Fruit fly (Drosophila melanogaster) whole organism, embryonic: ENCODE measurements around the gene AstA-R1.
A peak's percentile ranks its signal among the peaks of the same experiment; 100 is the strongest.

Experiments used
- ATbp ChIP-seq: fragments of 200-800 bp; sonication (Bioruptor generic); optimal IDR thresholded peaks from 2 replicates; lab custom pipeline; 2017; ENCODE audit warnings: missing biosample characterization, mild to moderate bottlenecking, missing genetic modification characterization, missing genetic modification reagents
- Abd-B ChIP-seq: fragments of 200-800 bp; sonication (Bioruptor generic); optimal IDR thresholded peaks from 2 replicates; lab custom pipeline; 2018; ENCODE audit warnings: missing biosample characterization, mild to moderate bottlenecking, missing genetic modification characterization, moderate library complexity
- Awh ChIP-seq: fragments of 200-800 bp; sonication (Bioruptor generic); IDR thresholded peaks from 2 replicates; pipeline ENCODE4, ENCODE4 v1.3.6; 2022; ENCODE audit warnings: missing biosample characterization, missing genetic modification characterization
- CG11723 ChIP-seq: fragments of 200-800 bp; sonication (Bioruptor generic); optimal IDR thresholded peaks from 2 replicates; lab custom pipeline; 2017; ENCODE audit warnings: missing biosample characterization, mild to moderate bottlenecking, missing genetic modification characterization
- CG12104 ChIP-seq: fragments of 200-800 bp; sonication (Bioruptor generic); optimal IDR thresholded peaks from 3 replicates; lab custom pipeline; 2016; ENCODE audit warnings: missing biosample characterization, missing genetic modification characterization
- CG12236 ChIP-seq: fragments of 200-800 bp; sonication (Bioruptor generic); optimal IDR thresholded peaks from 2 replicates; lab custom pipeline; 2016; ENCODE audit warnings: missing biosample characterization, missing genetic modification characterization
- CG12744 ChIP-seq: fragments of 200-800 bp; sonication (Bioruptor generic); optimal IDR thresholded peaks from 2 replicates; lab custom pipeline; 2016; ENCODE audit warnings: missing biosample characterization, missing genetic modification characterization
- CG13424 ChIP-seq: fragments of 200-800 bp; sonication (Bioruptor generic); optimal IDR thresholded peaks from 2 replicates; lab custom pipeline; 2019; ENCODE audit warnings: missing biosample characterization, mild to moderate bottlenecking, missing genetic modification characterization, moderate library complexity
- CG14710 ChIP-seq: fragments of 200-800 bp; sonication (Bioruptor generic); optimal IDR thresholded peaks from 3 replicates; lab custom pipeline; 2019; ENCODE audit warnings: missing biosample characterization, mild to moderate bottlenecking, missing genetic modification characterization, moderate library complexity
- CG15073 ChIP-seq: fragments of 200-800 bp; sonication (Bioruptor generic); optimal IDR thresholded peaks from 2 replicates; lab custom pipeline; 2016; ENCODE audit warnings: missing biosample characterization, missing genetic modification characterization
- CG2202 ChIP-seq: fragments of 200-800 bp; sonication (Bioruptor generic); optimal IDR thresholded peaks from 2 replicates; lab custom pipeline; 2018; ENCODE audit warnings: missing biosample characterization, mild to moderate bottlenecking, missing genetic modification characterization
- CG31365 ChIP-seq: fragments of 200-800 bp; sonication (Bioruptor generic); optimal IDR thresholded peaks from 2 replicates; lab custom pipeline; 2018; ENCODE audit warnings: missing biosample characterization, mild to moderate bottlenecking, missing genetic modification characterization
- CG32772 ChIP-seq: fragments of 200-800 bp; sonication (Bioruptor generic); IDR thresholded peaks from 2 replicates; pipeline ENCODE4 v1.3.6; 2022; ENCODE audit warnings: missing biosample characterization, missing genetic modification characterization
- CG3281 ChIP-seq: fragments of 200-800 bp; sonication (Bioruptor generic); optimal IDR thresholded peaks from 3 replicates; lab custom pipeline; 2017; ENCODE audit warnings: missing biosample characterization, mild to moderate bottlenecking, missing genetic modification characterization
- CG4854 ChIP-seq: fragments of 200-800 bp; sonication (Bioruptor generic); optimal IDR thresholded peaks from 2 replicates; lab custom pipeline; 2016; ENCODE audit warnings: missing biosample characterization, missing genetic modification characterization, inconsistent platforms
- CG9609 ChIP-seq: fragments of 200-800 bp; sonication (Bioruptor generic); optimal IDR thresholded peaks from 3 replicates; lab custom pipeline; 2016; ENCODE audit warnings: missing biosample characterization, missing genetic modification characterization
- CG9876 ChIP-seq: fragments of 200-800 bp; sonication (Bioruptor generic); optimal IDR thresholded peaks from 2 replicates; lab custom pipeline; 2016; ENCODE audit warnings: missing biosample characterization, missing genetic modification characterization
- CG9932 ChIP-seq: fragments of 200-800 bp; sonication (Bioruptor generic); IDR thresholded peaks from 2 replicates; pipeline ENCODE4 v1.3.6; 2022; ENCODE audit warnings: missing biosample characterization, missing genetic modification characterization
- CoRest ChIP-seq: fragments of 200-800 bp; sonication (Bioruptor generic); optimal IDR thresholded peaks from 3 replicates; lab custom pipeline; 2018; ENCODE audit warnings: missing biosample characterization, mild to moderate bottlenecking, missing genetic modification characterization, moderate library complexity
- Dad ChIP-seq: fragments of 200-800 bp; sonication (Bioruptor generic); optimal IDR thresholded peaks from 3 replicates; lab custom pipeline; 2016; ENCODE audit warnings: missing biosample characterization, missing genetic modification characterization
- E2f2 ChIP-seq: fragments of 200-800 bp; sonication (Bioruptor generic); IDR thresholded peaks from 2 replicates; pipeline ENCODE4 v1.3.6; 2022; ENCODE audit warnings: missing biosample characterization, missing genetic modification characterization
- Elba2 ChIP-seq: fragments of 200-800 bp; sonication (Bioruptor generic); optimal IDR thresholded peaks from 3 replicates; lab custom pipeline; 2016; ENCODE audit warnings: missing biosample characterization, missing genetic modification characterization
- HLH54F ChIP-seq: fragments of 200-800 bp; sonication (Bioruptor generic); optimal IDR thresholded peaks from 3 replicates; lab custom pipeline; 2016; ENCODE audit warnings: missing biosample characterization, missing genetic modification characterization
- Myb ChIP-seq: fragments of 200-800 bp; sonication (Bioruptor generic); optimal IDR thresholded peaks from 2 replicates; lab custom pipeline; 2016; ENCODE audit warnings: missing biosample characterization, missing genetic modification characterization
- Nf-YB ChIP-seq: fragments of 200-800 bp; sonication (Bioruptor generic); optimal IDR thresholded peaks from 3 replicates; lab custom pipeline; 2019; ENCODE audit warnings: missing biosample characterization, mild to moderate bottlenecking, missing genetic modification characterization, moderate library complexity
- Oaz ChIP-seq: fragments of 200-800 bp; sonication (Bioruptor generic); IDR thresholded peaks from 2 replicates; pipeline ENCODE4 v1.3.6; 2022; ENCODE audit warnings: missing biosample characterization, missing genetic modification characterization
- Optix ChIP-seq: fragments of 200-800 bp; sonication (Bioruptor generic); IDR thresholded peaks from 3 replicates; pipeline ENCODE4 v1.3.6; 2022; ENCODE audit warnings: missing biosample characterization, missing genetic modification characterization
- Scr ChIP-seq: fragments of 200-800 bp; sonication (Bioruptor generic); IDR thresholded peaks from 2 replicates; pipeline ENCODE4 v1.3.6; 2022; ENCODE audit warnings: missing biosample characterization, missing genetic modification characterization; ENCODE audit not compliant: partially characterized antibody
- Trl ChIP-seq, 3 experiments: fragments of >200 bp in 2 of 3; fragments of 200-800 bp in 1 of 3; sonication (Bioruptor generic) in 1 of 3; optimal IDR thresholded peaks; 2 replicates in 1 of 3; 3 replicates in 2 of 3; lab custom pipeline; 2016 to 2017; ENCODE audit warnings: missing biosample characterization in 1 of 3, missing genetic modification characterization in 1 of 3
- bab2 ChIP-seq: fragments of 200-800 bp; sonication (Bioruptor generic); optimal IDR thresholded peaks from 2 replicates; lab custom pipeline; 2016; ENCODE audit warnings: missing biosample characterization, missing genetic modification characterization
- corto ChIP-seq: fragments of 200-800 bp; sonication (Bioruptor generic); optimal IDR thresholded peaks from 2 replicates; lab custom pipeline; 2016; ENCODE audit warnings: missing biosample characterization, mild to moderate bottlenecking, missing genetic modification characterization, moderate library complexity
- dm ChIP-seq: fragments of 200-800 bp; sonication (Bioruptor generic); optimal IDR thresholded peaks from 3 replicates; lab custom pipeline; 2016; ENCODE audit warnings: missing biosample characterization, missing genetic modification characterization
- dmrt11E ChIP-seq: fragments of 200-800 bp; sonication (Bioruptor generic); optimal IDR thresholded peaks from 3 replicates; lab custom pipeline; 2018; ENCODE audit warnings: missing biosample characterization, mild to moderate bottlenecking, missing genetic modification characterization, moderate library complexity
- fd3F ChIP-seq: fragments of 200-800 bp; sonication (Bioruptor generic); optimal IDR thresholded peaks from 2 replicates; lab custom pipeline; 2018; ENCODE audit warnings: missing biosample characterization, mild to moderate bottlenecking, missing genetic modification characterization, moderate library complexity
- ham ChIP-seq: fragments of 200-800 bp; sonication (Bioruptor generic); IDR thresholded peaks from 2 replicates; pipeline ENCODE4 v1.3.6; 2022; ENCODE audit warnings: missing biosample characterization, missing genetic modification characterization
- her ChIP-seq: fragments of 200-800 bp; sonication (Bioruptor generic); optimal IDR thresholded peaks from 2 replicates; lab custom pipeline; 2016; ENCODE audit warnings: missing biosample characterization, missing genetic modification characterization
- hkb ChIP-seq, 2 experiments: fragments of 200-800 bp in 1 of 2; fragments of >200 bp in 1 of 2; sonication (Bioruptor generic) in 1 of 2; IDR thresholded peaks in 1 of 2; optimal IDR thresholded peaks in 1 of 2; 2 replicates each; pipeline versions ENCODE4 v1.3.6 to Lab custom; 2017 to 2022; ENCODE audit warnings: missing biosample characterization in 1 of 2, missing genetic modification characterization in 1 of 2
- lilli ChIP-seq: fragments of 200-800 bp; sonication (Bioruptor generic); optimal IDR thresholded peaks from 3 replicates; lab custom pipeline; 2016; ENCODE audit warnings: missing biosample characterization, missing genetic modification characterization
- mam ChIP-seq: fragments of 200-800 bp; sonication (Bioruptor generic); optimal IDR thresholded peaks from 3 replicates; lab custom pipeline; 2016; ENCODE audit warnings: missing biosample characterization, missing genetic modification characterization
- mirr ChIP-seq: fragments of 200-800 bp; sonication (Bioruptor generic); optimal IDR thresholded peaks from 3 replicates; lab custom pipeline; 2018; ENCODE audit warnings: missing biosample characterization, mild to moderate bottlenecking, missing genetic modification characterization
- nerfin-1 ChIP-seq: fragments of 200-800 bp; sonication (Bioruptor generic); optimal IDR thresholded peaks from 3 replicates; lab custom pipeline; 2019; ENCODE audit warnings: missing biosample characterization, mild to moderate bottlenecking, missing genetic modification characterization, moderate library complexity
- nmo ChIP-seq: fragments of 200-800 bp; sonication (Bioruptor generic); optimal IDR thresholded peaks from 2 replicates; lab custom pipeline; 2018; ENCODE audit warnings: missing biosample characterization, mild to moderate bottlenecking, missing genetic modification characterization, moderate library complexity
- org-1 ChIP-seq: fragments of 200-800 bp; sonication (Bioruptor generic); optimal IDR thresholded peaks from 2 replicates; lab custom pipeline; 2017; ENCODE audit warnings: missing biosample characterization, missing genetic modification characterization
- peb ChIP-seq: fragments of 200-800 bp; sonication (Bioruptor generic); IDR thresholded peaks from 2 replicates; pipeline ENCODE4 v1.3.6; 2022; ENCODE audit warnings: missing biosample characterization, missing genetic modification characterization
- pfk ChIP-seq: fragments of 200-800 bp; sonication (Bioruptor generic); optimal IDR thresholded peaks from 2 replicates; lab custom pipeline; 2018; ENCODE audit warnings: missing biosample characterization, mild to moderate bottlenecking, missing genetic modification characterization, moderate library complexity
- rib ChIP-seq: fragments of 200-800 bp; sonication (Bioruptor generic); IDR thresholded peaks from 2 replicates; pipeline ENCODE4 v1.3.6; 2022; ENCODE audit warnings: missing biosample characterization, missing genetic modification characterization
- sens ChIP-seq: fragments of 200-800 bp; sonication (Bioruptor generic); peaks from one replicate; lab custom pipeline; 2016; ENCODE audit warnings: missing biosample characterization, missing genetic modification characterization
- tup ChIP-seq: fragments of 200-800 bp; sonication (Bioruptor generic); optimal IDR thresholded peaks from 2 replicates; lab custom pipeline; 2016; ENCODE audit warnings: missing biosample characterization, mild to moderate bottlenecking, missing genetic modification characterization, moderate library complexity
- twi ChIP-seq: fragments of 200-800 bp; optimal IDR thresholded peaks from 2 replicates; lab custom pipeline; 2019; ENCODE audit warnings: missing biosample characterization, mild to moderate bottlenecking, missing genetic modification characterization, moderate library complexity
- vvl ChIP-seq: fragments of 200-800 bp; sonication (Bioruptor generic); IDR thresholded peaks from 2 replicates; pipeline ENCODE4 v1.3.6; 2022; ENCODE audit warnings: missing biosample characterization, missing genetic modification characterization

Gene AstA-R1

dm6 chrX:3671469-3672094, 97.2 kb downstream of the AstA-R1 start, which contains the start of the genes Parg and Mnt (continued):
- TF ChIP-seq Awh, result no peak
- no peak for TF ChIP-seq Trl (optimal IDR thresholded peaks at IDR 0.05; lab: Kevin White, UChicago)
- no peak for TF ChIP-seq Trl (GFP tag; optimal IDR thresholded peaks at IDR 0.05; lab: Kevin White, UChicago)
- TF ChIP-seq Optix, result no peak
- TF ChIP-seq mam (GFP tag; lab: Kevin White, UChicago), result peak; percentile 9
- no peak for TF ChIP-seq CG13424 (tag; lab: Kevin White, UChicago)
- no peak for TF ChIP-seq dmrt11E (tag; lab: Kevin White, UChicago)
- no peak for TF ChIP-seq CG11723 (GFP tag; lab: Kevin White, UChicago)
- no peak for TF ChIP-seq CG12744 (GFP tag; lab: Kevin White, UChicago)
- TF ChIP-seq rib (GFP tag; lab: Robert Waterston, UW), result no peak
- no peak for TF ChIP-seq CG9876
- no peak for TF ChIP-seq tup (GFP tag; lab: Kevin White, UChicago)
- TF ChIP-seq peb (GFP tag; lab: Robert Waterston, UW), result no peak
- no peak for TF ChIP-seq HLH54F (GFP tag; lab: Kevin White, UChicago)
- no peak for TF ChIP-seq CG2202 (tag; lab: Kevin White, UChicago)
- TF ChIP-seq Abd-B (GFP tag; lab: Kevin White, UChicago), result no peak
- TF ChIP-seq vvl (GFP tag; lab: Robert Waterston, UW), result no peak
- no peak for TF ChIP-seq CG12236 (GFP tag; lab: Kevin White, UChicago)
- no peak for TF ChIP-seq Elba2 (GFP tag; lab: Kevin White, UChicago)
- TF ChIP-seq Scr (GFP tag; lab: Robert Waterston, UW), result peak; percentile 76
- TF ChIP-seq CG31365 (tag; lab: Kevin White, UChicago), result no peak
- TF ChIP-seq CG12104 (GFP tag; lab: Kevin White, UChicago), result no peak
- TF ChIP-seq pfk (GFP tag; lab: Kevin White, UChicago), result no peak
- TF ChIP-seq nmo, result peak; percentile 34
- TF ChIP-seq Oaz, result no peak
- no peak for TF ChIP-seq CG9609 (GFP tag; lab: Kevin White, UChicago)
- TF ChIP-seq CG9932 (GFP tag; lab: Robert Waterston, UW), result no peak
- no peak for TF ChIP-seq bab2 (GFP tag; lab: Kevin White, UChicago)
- no peak for TF ChIP-seq CG3281 (GFP tag; lab: Kevin White, UChicago)
- no peak for TF ChIP-seq CG15073 (GFP tag; lab: Kevin White, UChicago)
- TF ChIP-seq her (GFP tag; lab: Kevin White, UChicago), result no peak
- no peak for TF ChIP-seq mirr
- TF ChIP-seq lilli (GFP tag; lab: Kevin White, UChicago), result peak; percentile 3
- no peak for TF ChIP-seq org-1 (GFP tag; lab: Kevin White, UChicago)
- TF ChIP-seq nerfin-1 (tag; lab: Kevin White, UChicago), result no peak
- TF ChIP-seq CoRest (tag; lab: Kevin White, UChicago), result peak; percentile 32
- TF ChIP-seq E2f2, result peak; percentile 88
- TF ChIP-seq CG32772 (GFP tag; lab: Robert Waterston, UW), result 0 out of 2 replicates have a peak, but pooled peaks have one; percentile 33
- no peak for TF ChIP-seq dm
- no peak for TF ChIP-seq twi (tag; lab: Kevin White, UChicago)
- no peak for TF ChIP-seq ham (GFP tag; lab: Robert Waterston, UW)
- TF ChIP-seq CG14710 (tag; lab: Kevin White, UChicago), result peak; percentile 39
- no peak for TF ChIP-seq Nf-YB (GFP tag; lab: Kevin White, UChicago)
- no peak for TF ChIP-seq corto
- peak; percentile 67 for TF ChIP-seq Myb (GFP tag; lab: Kevin White, UChicago)
- TF ChIP-seq hkb (optimal IDR thresholded peaks at IDR 0.05; lab: Kevin White, UChicago), result peak; percentile 2
- no peak for TF ChIP-seq hkb (GFP tag; IDR thresholded peaks at IDR 0.05; lab: Robert Waterston, UW)
- no peak for TF ChIP-seq fd3F (GFP tag; lab: Kevin White, UChicago)
- TF ChIP-seq sens (GFP tag; lab: Kevin White, UChicago), result peak; percentile 85
- TF ChIP-seq CG4854 (GFP tag; lab: Kevin White, UChicago), result no peak
- TF ChIP-seq ATbp (GFP tag; lab: Kevin White, UChicago), result no peak
- TF ChIP-seq Dad, result no peak
